Fruit fly (Drosophila melanogaster): ENCODE measurements around the gene CG12024.

Gene CG12024

dm6 chr3L:1886125-1886544, 29.2 kb downstream of the CG12024 start (continued):
- TF ChIP-seq CG32006 (GFP tag; optimal IDR thresholded peaks at IDR 0.05) = peak; percentile 98
- peak; percentile 98 for TF ChIP-seq spab (GFP tag; optimal IDR thresholded peaks at IDR 0.05)
- peak; percentile 85 for TF ChIP-seq vri (GFP tag; optimal IDR thresholded peaks at IDR 0.05)
- TF ChIP-seq CG3919 (GFP tag; optimal IDR thresholded peaks at IDR 0.05) = peak; percentile 99
- peak; percentile 94 to 96 for TF ChIP-seq salr (GFP tag; optimal IDR thresholded peaks at IDR 0.05)
- TF ChIP-seq fkh (GFP tag; optimal IDR thresholded peaks at IDR 0.05) = no peak
- peak; percentile 96 for TF ChIP-seq dsx (GFP tag; optimal IDR thresholded peaks at IDR 0.05; ENCODE audit: poor library complexity, severe bottlenecking)
- peak; percentile 89 for TF ChIP-seq CG6792 (GFP tag; optimal IDR thresholded peaks at IDR 0.05)
- TF ChIP-seq svp (GFP tag) = peak; percentile 97
- TF ChIP-seq CG4318 (GFP tag; optimal IDR thresholded peaks at IDR 0.05) = peak; percentile 97
- TF ChIP-seq CG10631 (GFP tag; optimal IDR thresholded peaks at IDR 0.05) = peak; percentile 96
- TF ChIP-seq CG31627 (GFP tag; optimal IDR thresholded peaks at IDR 0.05) = peak; percentile 90
- peak; percentile 99 for TF ChIP-seq eg (GFP tag; IDR thresholded peaks at IDR 0.05)
- peak; percentile 97 for TF ChIP-seq CG6808 (GFP tag; optimal IDR thresholded peaks at IDR 0.05)

- TF ChIP-seq CG8632 (GFP tag; optimal IDR thresholded peaks at IDR 0.05) (no peak), CG6792 (GFP tag; optimal IDR thresholded peaks at IDR 0.05) (no peak), Gug (GFP tag; IDR thresholded peaks at IDR 0.05) (no peak), Eip78C (GFP tag) (peak; percentile 88), CG7368 (GFP tag; optimal IDR thresholded peaks at IDR 0.05) (peak; percentile 22), achi (GFP tag; optimal IDR thresholded peaks at IDR 0.05) (no peak), eg (GFP tag; IDR thresholded peaks at IDR 0.05) (no peak), CG11762 (GFP tag; optimal IDR thresholded peaks at IDR 0.05; ENCODE audit: insufficient read depth) (no peak), CG11294 (GFP tag; IDR thresholded peaks at IDR 0.05) (no peak), CG6808 (GFP tag; optimal IDR thresholded peaks at IDR 0.05) (no peak), esn (GFP tag; optimal IDR thresholded peaks at IDR 0.05) (no peak), fd59A (GFP tag; optimal IDR thresholded peaks at IDR 0.05) (no peak), CG16779 (tag; optimal IDR thresholded peaks at IDR 0.05) (no peak), Hr4 (GFP tag; optimal IDR thresholded peaks at IDR 0.05) (peak; percentile 2), Hr38 (GFP tag; optimal IDR thresholded peaks at IDR 0.05) (no peak), CG34406 (GFP tag; optimal IDR thresholded peaks at IDR 0.05) (no peak), Lpt (GFP tag; optimal IDR thresholded peaks at IDR 0.05) (no peak), CG3032 (tag; optimal IDR thresholded peaks at IDR 0.05) (no peak), Ets96B (tag; optimal IDR thresholded peaks at IDR 0.05) (no peak), CG8119 (GFP tag; IDR thresholded peaks at IDR 0.05) (0 out of 3 replicates have a peak, but pooled peaks have one; percentile 31), topi (GFP tag; optimal IDR thresholded peaks at IDR 0.05) (no peak), dac (GFP tag; optimal IDR thresholded peaks at IDR 0.05) (no peak), Sox102F (GFP tag; optimal IDR thresholded peaks at IDR 0.05) (no peak), CG6854 (GFP tag; optimal IDR thresholded peaks at IDR 0.05) (no peak), CG31627 (GFP tag; optimal IDR thresholded peaks at IDR 0.05) (no peak), CG10631 (GFP tag; optimal IDR thresholded peaks at IDR 0.05) (no peak), vri (GFP tag; optimal IDR thresholded peaks at IDR 0.05) (no peak), cyc (GFP tag; optimal IDR thresholded peaks at IDR 0.05) (no peak), Blimp-1 (GFP tag; optimal IDR thresholded peaks at IDR 0.05) (no peak), lz (GFP tag; optimal IDR thresholded peaks at IDR 0.05) (no peak), OdsH (GFP tag; optimal IDR thresholded peaks at IDR 0.05) (peak; percentile 2), svp (GFP tag) (peak; percentile 30), fkh (GFP tag; optimal IDR thresholded peaks at IDR 0.05) (no peak), Hr39 (GFP tag; optimal IDR thresholded peaks at IDR 0.05) (no peak), CG15336 (GFP tag; IDR thresholded peaks at IDR 0.05) (0 out of 2 replicates have a peak, but pooled peaks have one; percentile 19), ss (GFP tag; optimal IDR thresholded peaks at IDR 0.05) (no peak), CG9139 (GFP tag; optimal IDR thresholded peaks at IDR 0.05) (no peak), Met (GFP tag; optimal IDR thresholded peaks at IDR 0.05) (no peak), CG10669 (GFP tag; optimal IDR thresholded peaks at IDR 0.05) (no peak), acj6 (GFP tag; optimal IDR thresholded peaks at IDR 0.05) (no peak), CG32006 (GFP tag; optimal IDR thresholded peaks at IDR 0.05) (peak; percentile 46), CG8319 (GFP tag; optimal IDR thresholded peaks at IDR 0.05) (no peak), Eip93F (GFP tag; optimal IDR thresholded peaks at IDR 0.05) (no peak)
These were observed 31.1 kb downstream of the CG12024 start for dm6 chr3L:1887929-1888529.

Data from whole organism, prepupa.